Worm (Caenorhabditis elegans) whole organism, L4 larva: Measurements from ENCODE around the gene F16G10.14.

Experiments
- Y5F2A.4 ChIP-seq: fragments of 200-800 bp; sonication (Bioruptor generic); optimal IDR thresholded peaks from 2 replicates; lab custom pipeline; 2018; ENCODE audit warnings: mild to moderate bottlenecking, missing genetic modification characterization, missing compliant biosample characterization
- ama-1 ChIP-seq: fragments of 150-350 bp; optimal IDR thresholded peaks from 2 replicates; lab custom pipeline; 2014; ENCODE audit warnings: inconsistent platforms, mixed read lengths
- fos-1 ChIP-seq: fragments of 150-350 bp; optimal IDR thresholded peaks from 2 replicates; lab custom pipeline; 2014; ENCODE audit warnings: missing biosample characterization, missing genetic modification characterization
- mep-1 ChIP-seq: fragments of 150-350 bp; sonication (generic microtip); optimal IDR thresholded peaks from 3 replicates; lab custom pipeline; 2014; ENCODE audit warnings: missing biosample characterization, missing genetic modification characterization
- nhr-102 ChIP-seq: sonication (generic microtip); optimal IDR thresholded peaks from 2 replicates; lab custom pipeline; 2016; ENCODE audit warnings: mild to moderate bottlenecking, missing genetic modification characterization, moderate library complexity, missing compliant biosample characterization
- nhr-111 ChIP-seq: fragments of 200-800 bp; sonication (Bioruptor generic); optimal IDR thresholded peaks from 2 replicates; lab custom pipeline; 2018; ENCODE audit warnings: mild to moderate bottlenecking, missing genetic modification characterization, missing compliant biosample characterization
- nhr-41 ChIP-seq: fragments of 200-800 bp; sonication (Bioruptor generic); IDR thresholded peaks from 2 replicates; pipeline ENCODE4 v1.3.6; 2022; ENCODE audit warnings: missing genetic modification reagents, missing genetic modification characterization, missing compliant biosample characterization
- unc-130 ChIP-seq: sonication (generic microtip); optimal IDR thresholded peaks from 2 replicates; lab custom pipeline; 2016; ENCODE audit warnings: missing genetic modification reagents, missing genetic modification characterization, missing compliant biosample characterization
- unc-39 ChIP-seq: sonication (generic microtip); optimal IDR thresholded peaks from 2 replicates; lab custom pipeline; 2017; ENCODE audit warnings: missing biosample characterization, missing genetic modification characterization
- unc-62 ChIP-seq, 3 experiments: fragments of 150-350 bp in 1 of 3; sonication (generic microtip); optimal IDR thresholded peaks in 2 of 3; peaks in 1 of 3; 1 replicate in 1 of 3; 2 replicates in 2 of 3; lab custom pipeline; 2014 to 2017; ENCODE audit warnings: missing biosample characterization in 3 of 3, missing genetic modification characterization in 3 of 3, missing genetic modification reagents in 3 of 3, missing genotype in 1 of 3

DNA sequence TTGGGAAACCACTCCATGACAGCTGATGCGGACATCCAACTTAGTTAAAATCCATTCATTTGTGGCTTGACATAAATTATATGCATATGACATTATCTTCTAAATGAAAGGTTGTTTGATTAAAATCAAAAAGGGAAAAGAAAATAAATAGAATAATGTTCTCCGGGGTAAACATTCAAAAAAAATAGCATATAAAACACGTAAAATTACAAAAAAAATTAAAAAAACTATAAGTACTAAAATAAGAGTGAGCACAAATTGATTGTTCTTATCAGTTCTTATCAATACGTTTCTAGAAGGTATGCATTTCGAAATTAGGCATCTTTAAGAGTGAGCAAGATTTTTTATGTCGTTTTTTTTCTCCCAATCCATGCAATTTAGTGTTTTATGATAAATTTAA lies 13.9 kb upstream of the F16G10.14 start, which contains the start of gene fbxa-182:
- no peak for TF ChIP-seq unc-39 (tag; lab: Kevin White, UChicago)
- no peak for TF ChIP-seq unc-130 (GFP tag; lab: Kevin White, UChicago)
- TF ChIP-seq mep-1 (tag; lab: Kevin White, UChicago), result no peak
- TF ChIP-seq nhr-41, result no peak
- TF ChIP-seq nhr-111 (GFP tag; lab: Kevin White, UChicago), result no peak
- TF ChIP-seq ama-1 (lab: Kevin White, UChicago), result no peak
- peak in 1 of 2 experiments; percentile 9 for TF ChIP-seq unc-62 (GFP tag; optimal IDR thresholded peaks at IDR 0.05 in 1 of 2; lab: Kevin White, UChicago)
- TF ChIP-seq unc-62 (tag; optimal IDR thresholded peaks at IDR 0.05; lab: Kevin White, UChicago), result no peak
- no peak for TF ChIP-seq Y5F2A.4 (GFP tag; lab: Kevin White, UChicago)
- no peak for TF ChIP-seq fos-1 (tag; lab: Kevin White, UChicago)
- no peak for TF ChIP-seq nhr-102 (tag; lab: Kevin White, UChicago)
